Worm (Caenorhabditis elegans): ENCODE results near the gene nhr-26.

ce11 chrX:12704721-12705120 lies 4.5 kb upstream of the nhr-26 start, which contains the start of gene nhr-272:
- TF ChIP-seq elt-4 (tag; optimal IDR thresholded peaks at IDR 0.05) (no peak), pha-4 (tag; optimal IDR thresholded peaks at IDR 0.05) (no peak), rnt-1 (tag; optimal IDR thresholded peaks at IDR 0.05) (no peak), sox-4 (tag; optimal IDR thresholded peaks at IDR 0.05) (no peak), F13H6.1 (tag; optimal IDR thresholded peaks at IDR 0.05) (no peak), hlh-13 (GFP tag; optimal IDR thresholded peaks at IDR 0.05) (no peak), gmeb-2 (tag; optimal IDR thresholded peaks at IDR 0.05) (no peak), npax-4 (tag; optimal IDR thresholded peaks at IDR 0.05) (no peak), fkh-6 (tag; optimal IDR thresholded peaks at IDR 0.05) (no peak), lin-11 (tag; optimal IDR thresholded peaks at IDR 0.05) (no peak), K09A11.1 (tag; optimal IDR thresholded peaks at IDR 0.05; ENCODE audit: insufficient read depth) (no peak), fkh-10 (GFP tag; optimal IDR thresholded peaks at IDR 0.05) (no peak), T23F11.4 (GFP tag; optimal IDR thresholded peaks at IDR 0.05) (no peak)
